Fruit fly (Drosophila melanogaster) whole organism, adult: ENCODE data around the gene CG13679.

Experiments
- CG11617 ChIP-seq: fragments of 200-800 bp; sonication (Bioruptor generic); optimal IDR thresholded peaks from 2 replicates; lab custom pipeline; 2017; ENCODE audit warnings: mild to moderate bottlenecking, missing biosample characterization, missing genetic modification reagents, missing genetic modification characterization
- CG12768 ChIP-seq: fragments of 200-800 bp; sonication (Bioruptor generic); optimal IDR thresholded peaks from 2 replicates; lab custom pipeline; 2017; ENCODE audit warnings: missing biosample characterization, missing genetic modification characterization, mild to moderate bottlenecking, moderate library complexity, missing genetic modification reagents
- CG14711 ChIP-seq: fragments of 200-800 bp; sonication (Bioruptor generic); optimal IDR thresholded peaks from 2 replicates; lab custom pipeline; 2018; ENCODE audit warnings: missing biosample characterization, mild to moderate bottlenecking, missing genetic modification characterization, moderate library complexity
- CG33017 ChIP-seq: fragments of 200-800 bp; sonication (Bioruptor generic); optimal IDR thresholded peaks from 2 replicates; lab custom pipeline; 2018; ENCODE audit warnings: missing biosample characterization, mild to moderate bottlenecking, missing genetic modification characterization, moderate library complexity
- CG5204 ChIP-seq: fragments of 200-800 bp; sonication (Bioruptor generic); optimal IDR thresholded peaks from 2 replicates; lab custom pipeline; 2016; ENCODE audit warnings: missing biosample characterization, missing genetic modification characterization
- CG7045 ChIP-seq: fragments of 200-800 bp; sonication (Bioruptor generic); optimal IDR thresholded peaks from 2 replicates; lab custom pipeline; 2017; ENCODE audit warnings: missing biosample characterization, mild to moderate bottlenecking, missing genetic modification characterization
- CG7101 ChIP-seq: fragments of 200-800 bp; sonication (Bioruptor generic); optimal IDR thresholded peaks from 2 replicates; lab custom pipeline; 2018; ENCODE audit warnings: missing biosample characterization, mild to moderate bottlenecking, missing genetic modification characterization, moderate library complexity
- Clk ChIP-seq: fragments of 200-800 bp; sonication (Bioruptor generic); optimal IDR thresholded peaks from 2 replicates; lab custom pipeline; 2017; ENCODE audit warnings: missing biosample characterization, missing genetic modification characterization
- Hr96 ChIP-seq: fragments of 200-800 bp; sonication (Bioruptor generic); optimal IDR thresholded peaks from 2 replicates; lab custom pipeline; 2016; ENCODE audit warnings: missing biosample characterization, missing genetic modification characterization
- Mnt ChIP-seq: fragments of 200-800 bp; sonication (Bioruptor generic); optimal IDR thresholded peaks from 2 replicates; lab custom pipeline; 2016; ENCODE audit warnings: missing biosample characterization, mild to moderate bottlenecking, missing genetic modification characterization
- ovo ChIP-seq: fragments of 200-800 bp; sonication (Bioruptor generic); optimal IDR thresholded peaks from 2 replicates; lab custom pipeline; 2016; ENCODE audit warnings: missing biosample characterization, missing genetic modification characterization
- tj ChIP-seq: fragments of 200-800 bp; sonication (Bioruptor generic); optimal IDR thresholded peaks from 3 replicates; lab custom pipeline; 2017; ENCODE audit warnings: missing biosample characterization, mild to moderate bottlenecking, missing genetic modification characterization, moderate library complexity
- toe ChIP-seq: fragments of 200-800 bp; sonication (Bioruptor generic); optimal IDR thresholded peaks from 2 replicates; lab custom pipeline; 2016; ENCODE audit warnings: missing biosample characterization, missing genetic modification characterization

- TF ChIP-seq CG7101 (tag; lab: Kevin White, UChicago) (no peak), CG11617 (GFP tag; lab: Kevin White, UChicago) (no peak), Mnt (no peak), Hr96 (GFP tag; lab: Kevin White, UChicago) (no peak), ovo (GFP tag; lab: Kevin White, UChicago) (no peak), CG12768 (GFP tag; lab: Kevin White, UChicago) (no peak), tj (GFP tag; lab: Kevin White, UChicago) (no peak), Clk (GFP tag; lab: Kevin White, UChicago) (no peak), CG33017 (no peak), CG7045 (GFP tag; lab: Kevin White, UChicago) (no peak), CG5204 (GFP tag; lab: Kevin White, UChicago) (no peak), CG14711 (tag; lab: Kevin White, UChicago) (no peak), toe (GFP tag; lab: Kevin White, UChicago) (no peak)
Measured at dm6 chr3L:8156199-8156598, 46.4 kb upstream of the CG13679 start.
